Worm (Caenorhabditis elegans) whole organism, midembryonic: ENCODE data around the gene C16B8.3.

Source experiments
- T22C8.4 ChIP-seq: fragments of 200-800 bp; sonication (Bioruptor generic); IDR thresholded peaks from 2 replicates; pipeline ENCODE4 v1.3.6; 2022; ENCODE audit warnings: missing genetic modification characterization, missing compliant biosample characterization
- cog-1 ChIP-seq: sonication (generic microtip); optimal IDR thresholded peaks from 2 replicates; lab custom pipeline; 2016; ENCODE audit warnings: missing genetic modification characterization, missing compliant biosample characterization
- flt-1 ChIP-seq: fragments of 200-800 bp; sonication (Bioruptor generic); IDR thresholded peaks from 2 replicates; pipeline ENCODE4 v1.3.6; 2022; ENCODE audit warnings: missing genetic modification characterization, missing compliant biosample characterization
- klf-2 ChIP-seq: fragments of 200-800 bp; sonication (Bioruptor generic); conservative IDR thresholded peaks from 2 replicates; pipeline ENCODE4 v1.3.6; 2022; ENCODE audit warnings: missing genetic modification reagents, missing genetic modification characterization, missing compliant biosample characterization
- tab-1 ChIP-seq: fragments of 200-800 bp; sonication (Bioruptor generic); IDR thresholded peaks from 2 replicates; pipeline ENCODE4 v1.3.6; 2022; ENCODE audit warnings: missing genetic modification characterization, missing compliant biosample characterization
- ztf-23 ChIP-seq: fragments of 200-800 bp; sonication (Bioruptor generic); IDR thresholded peaks from 2 replicates; pipeline ENCODE4 v1.3.6; 2022; ENCODE audit warnings: missing genetic modification reagents, missing genetic modification characterization, missing compliant biosample characterization
- ztf-29 ChIP-seq: fragments of 200-800 bp; sonication (Bioruptor generic); IDR thresholded peaks from 2 replicates; pipeline ENCODE4 v1.3.6; 2022; ENCODE audit warnings: missing genetic modification reagents, missing genetic modification characterization, missing compliant biosample characterization

DNA sequence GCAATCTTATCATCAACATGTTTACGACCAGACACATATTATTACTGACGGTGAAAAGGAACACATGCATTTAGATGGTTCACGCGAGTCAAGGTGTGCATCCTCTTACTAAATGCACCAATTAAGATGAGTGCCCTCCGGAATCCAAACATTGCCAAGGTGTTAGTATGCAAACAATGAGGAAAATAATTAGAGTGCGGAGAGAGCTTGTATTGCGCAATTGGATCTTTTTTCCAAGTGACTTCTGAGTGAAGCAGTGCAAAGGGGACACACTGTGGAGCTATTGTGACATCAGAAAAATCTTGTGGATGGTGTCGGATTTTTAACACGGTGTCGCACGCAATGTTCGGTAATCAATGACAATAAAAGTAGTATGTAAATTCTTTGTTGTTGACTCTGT lies 8.8 kb upstream of the C16B8.3 start:
- TF ChIP-seq flt-1 (no peak), ztf-23 (GFP tag; lab: Robert Waterston, UW) (no peak), klf-2 (GFP tag; lab: Robert Waterston, UW) (no peak), ztf-29 (GFP tag; lab: Robert Waterston, UW) (no peak), tab-1 (no peak), T22C8.4 (GFP tag; lab: Robert Waterston, UW) (no peak), cog-1 (tag; lab: Kevin White, UChicago) (no peak)
